Worm (Caenorhabditis elegans): ENCODE results near the gene pfd-5.
A peak's percentile ranks its signal among the peaks of the same experiment; 100 is the strongest.

pfd-5 gene

DNA sequence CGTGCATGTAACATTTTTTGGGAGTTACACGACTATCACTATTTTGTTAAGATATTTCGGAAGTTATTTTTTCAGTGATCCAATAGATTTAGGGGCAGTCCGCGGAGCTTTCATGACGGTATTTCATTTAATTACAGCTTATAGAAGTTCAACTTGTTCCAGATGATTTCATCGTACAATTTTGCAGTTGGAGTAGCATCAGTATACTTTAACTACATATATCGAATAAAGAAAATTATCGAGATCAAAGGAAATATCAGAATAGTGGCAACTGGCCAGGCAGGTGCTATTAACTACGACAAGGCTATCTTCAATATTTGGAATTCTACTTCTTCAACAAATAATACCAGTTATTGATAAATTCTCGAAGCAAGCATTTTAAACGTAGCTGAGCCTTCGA lies 20.2 kb downstream of the pfd-5 start:
- TF ChIP-seq ama-1 (optimal IDR thresholded peaks at IDR 0.05) (no peak), nhr-11 (tag; optimal IDR thresholded peaks at IDR 0.05) (no peak), lsy-12 (tag; optimal IDR thresholded peaks at IDR 0.05) (no peak), elt-1 (tag; optimal IDR thresholded peaks at IDR 0.05) (no peak), zag-1 (tag; optimal IDR thresholded peaks at IDR 0.05) (no peak), ztf-11 (tag; optimal IDR thresholded peaks at IDR 0.05) (no peak), fkh-10 (GFP tag; optimal IDR thresholded peaks at IDR 0.05) (no peak), nhr-28 (tag; optimal IDR thresholded peaks at IDR 0.05) (no peak), nhr-25 (tag; optimal IDR thresholded peaks at IDR 0.05) (no peak), aly-2 (tag; optimal IDR thresholded peaks at IDR 0.05) (no peak), unc-62 (GFP tag; optimal IDR thresholded peaks at IDR 0.05) (no peak), unc-39 (tag; optimal IDR thresholded peaks at IDR 0.05) (no peak), nhr-23 (tag; optimal IDR thresholded peaks at IDR 0.05) (no peak), elt-2 (tag; optimal IDR thresholded peaks at IDR 0.05) (no peak), pqm-1 (tag; optimal IDR thresholded peaks at IDR 0.05) (no peak), nhr-77 (tag; optimal IDR thresholded peaks at IDR 0.05) (no peak), daf-12 (tag; optimal IDR thresholded peaks at IDR 0.05) (no peak), nhr-43 (tag; optimal IDR thresholded peaks at IDR 0.05; ENCODE audit: poor library complexity, severe bottlenecking) (no peak), mml-1 (tag; optimal IDR thresholded peaks at IDR 0.05) (no peak)

ce11 chrIII:7170090-7170489 lies 28.6 kb downstream of the pfd-5 start:
- TF ChIP-seq mml-1 (tag; optimal IDR thresholded peaks at IDR 0.05) (no peak), sea-2 (GFP tag; optimal IDR thresholded peaks at IDR 0.05) (no peak), fos-1 (tag; optimal IDR thresholded peaks at IDR 0.05) (no peak), nfya-1 (tag; optimal IDR thresholded peaks at IDR 0.05; ENCODE audit: insufficient read depth) (no peak), lin-39 (tag; optimal IDR thresholded peaks at IDR 0.05) (no peak), nhr-28 (tag; optimal IDR thresholded peaks at IDR 0.05) (no peak)

- TF ChIP-seq nhr-43 (tag; optimal IDR thresholded peaks at IDR 0.05; ENCODE audit: poor library complexity, severe bottlenecking): no peak
- TF ChIP-seq ceh-28 (tag; optimal IDR thresholded peaks at IDR 0.05): no peak
- TF ChIP-seq ztf-11 (tag; optimal IDR thresholded peaks at IDR 0.05): no peak
- no peak for TF ChIP-seq elt-3 (tag; optimal IDR thresholded peaks at IDR 0.05)
- TF ChIP-seq fos-1 (tag; optimal IDR thresholded peaks at IDR 0.05): no peak
- no peak for TF ChIP-seq nhr-12 (tag; optimal IDR thresholded peaks at IDR 0.05)
- no peak for TF ChIP-seq unc-62 (GFP tag; optimal IDR thresholded peaks at IDR 0.05)
- no peak for TF ChIP-seq snpc-4 (tag; optimal IDR thresholded peaks at IDR 0.05)
- TF ChIP-seq lin-15B (tag; optimal IDR thresholded peaks at IDR 0.05): no peak
- TF ChIP-seq egl-5 (tag; optimal IDR thresholded peaks at IDR 0.05): no peak
These were observed 31.1 kb downstream of the pfd-5 start, which contains the start of gene acs-4 for ce11 chrIII:7167568-7167937. Gene acs-4, plus strand, starts transcription at chrIII:7167838.

DNA sequence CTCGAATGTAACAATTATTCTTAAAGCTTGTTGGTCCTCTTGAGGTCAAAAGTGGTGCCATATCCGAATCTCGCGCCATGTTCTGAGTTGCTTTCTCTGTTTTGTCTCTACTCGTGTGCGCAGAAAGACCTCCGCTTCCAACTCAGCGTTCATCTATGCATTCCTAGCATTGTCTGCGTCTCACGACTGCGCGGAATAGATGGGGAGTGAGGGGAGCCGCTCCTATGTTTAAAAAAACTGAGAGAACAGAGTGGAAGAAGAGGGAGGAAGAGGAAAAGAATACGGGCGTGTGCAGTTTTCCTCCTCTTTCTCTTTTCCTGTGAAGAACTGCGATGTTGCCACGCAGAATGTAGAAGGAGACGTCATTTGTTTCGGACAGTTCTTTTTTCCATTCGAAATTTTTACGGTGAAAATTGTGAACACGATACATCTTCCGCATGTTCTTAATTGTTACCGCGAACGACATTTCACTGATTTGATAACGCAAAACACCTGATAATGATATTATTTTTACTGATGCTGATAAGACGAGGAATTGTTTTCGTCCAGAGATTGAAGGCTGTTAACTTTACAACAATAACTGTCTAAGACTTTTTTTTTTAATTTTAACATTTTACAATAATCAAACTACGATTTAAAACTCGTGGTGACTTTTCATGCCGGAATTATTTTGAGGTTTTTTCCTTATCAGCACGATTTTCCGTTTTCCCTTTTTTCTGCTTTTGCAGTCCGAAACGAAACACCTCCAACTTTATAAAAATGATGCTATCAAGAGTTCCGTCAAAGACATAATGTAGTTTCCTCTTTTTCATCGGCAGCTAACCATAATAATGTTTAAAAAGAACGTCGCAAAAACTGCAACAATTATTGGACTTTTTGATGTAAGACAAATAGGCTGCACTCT lies 31.8 kb downstream of the pfd-5 start:
- TF ChIP-seq pqm-1 (tag; optimal IDR thresholded peaks at IDR 0.05) (peak; percentile 65), pha-4 (tag; optimal IDR thresholded peaks at IDR 0.05) (peak; percentile 51), lin-39 (tag; optimal IDR thresholded peaks at IDR 0.05) (peak; percentile 68), egl-27 (tag; optimal IDR thresholded peaks at IDR 0.05) (peak; percentile 54), fos-1 (tag; optimal IDR thresholded peaks at IDR 0.05) (no peak), hmg-11 (tag; optimal IDR thresholded peaks at IDR 0.05) (peak; percentile 91), egl-5 (tag; optimal IDR thresholded peaks at IDR 0.05) (no peak), unc-62 (GFP tag; optimal IDR thresholded peaks at IDR 0.05) (no peak), fkh-10 (GFP tag; optimal IDR thresholded peaks at IDR 0.05) (peak; percentile 23), nfya-1 (tag; optimal IDR thresholded peaks at IDR 0.05; ENCODE audit: insufficient read depth) (peak; percentile 77), lin-15B (tag; optimal IDR thresholded peaks at IDR 0.05) (peak; percentile 74), elt-2 (tag; optimal IDR thresholded peaks at IDR 0.05) (peak; percentile 91)

ce11 chrIII:7165816-7166229 lies 32.9 kb downstream of the pfd-5 start:
- TF ChIP-seq lin-15B (tag; optimal IDR thresholded peaks at IDR 0.05) (peak; percentile 42), ceh-28 (tag; optimal IDR thresholded peaks at IDR 0.05) (peak; percentile 38), lsy-12 (tag; optimal IDR thresholded peaks at IDR 0.05) (peak; percentile 27), lin-39 (tag; optimal IDR thresholded peaks at IDR 0.05) (peak; percentile 5), snpc-4 (tag; optimal IDR thresholded peaks at IDR 0.05) (peak; percentile 37), elt-2 (tag; optimal IDR thresholded peaks at IDR 0.05) (peak; percentile 97), skn-1 (tag; optimal IDR thresholded peaks at IDR 0.05) (peak; percentile 72), fos-1 (tag; optimal IDR thresholded peaks at IDR 0.05) (peak; percentile 18), nhr-76 (tag; optimal IDR thresholded peaks at IDR 0.05) (no peak), mdl-1 (tag; optimal IDR thresholded peaks at IDR 0.05) (peak; percentile 58), R02D3.7 (tag; optimal IDR thresholded peaks at IDR 0.05) (no peak), pha-4 (tag; optimal IDR thresholded peaks at IDR 0.05) (peak; percentile 70), pqm-1 (tag; optimal IDR thresholded peaks at IDR 0.05) (peak; percentile 97), elt-3 (tag; optimal IDR thresholded peaks at IDR 0.05) (no peak), nhr-237 (tag; optimal IDR thresholded peaks at IDR 0.05) (no peak), egl-5 (tag; optimal IDR thresholded peaks at IDR 0.05) (peak; percentile 44), ztf-11 (tag; optimal IDR thresholded peaks at IDR 0.05) (no peak), jun-1 (tag; optimal IDR thresholded peaks at IDR 0.05) (peak; percentile 82), nfya-1 (tag; optimal IDR thresholded peaks at IDR 0.05; ENCODE audit: insufficient read depth) (peak; percentile 50), nhr-67 (tag; optimal IDR thresholded peaks at IDR 0.05) (no peak)

Measured in whole organism, L3 larva.